Fruit fly (Drosophila melanogaster) whole organism, adult: ENCODE data around the gene CG14641.

ENCODE experiments used
- CG12768 ChIP-seq: fragments of 200-800 bp; sonication (Bioruptor generic); optimal IDR thresholded peaks from 2 replicates; lab custom pipeline; 2017; ENCODE audit warnings: missing biosample characterization, missing genetic modification characterization, mild to moderate bottlenecking, moderate library complexity, missing genetic modification reagents
- CG33017 ChIP-seq: fragments of 200-800 bp; sonication (Bioruptor generic); optimal IDR thresholded peaks from 2 replicates; lab custom pipeline; 2018; ENCODE audit warnings: missing biosample characterization, mild to moderate bottlenecking, missing genetic modification characterization, moderate library complexity
- bab1 ChIP-seq: fragments of 200-800 bp; sonication (Bioruptor generic); optimal IDR thresholded peaks from 3 replicates; lab custom pipeline; 2019; ENCODE audit warnings: missing biosample characterization, mild to moderate bottlenecking, missing genetic modification characterization, moderate library complexity
- toe ChIP-seq: fragments of 200-800 bp; sonication (Bioruptor generic); optimal IDR thresholded peaks from 2 replicates; lab custom pipeline; 2016; ENCODE audit warnings: missing biosample characterization, missing genetic modification characterization

DNA sequence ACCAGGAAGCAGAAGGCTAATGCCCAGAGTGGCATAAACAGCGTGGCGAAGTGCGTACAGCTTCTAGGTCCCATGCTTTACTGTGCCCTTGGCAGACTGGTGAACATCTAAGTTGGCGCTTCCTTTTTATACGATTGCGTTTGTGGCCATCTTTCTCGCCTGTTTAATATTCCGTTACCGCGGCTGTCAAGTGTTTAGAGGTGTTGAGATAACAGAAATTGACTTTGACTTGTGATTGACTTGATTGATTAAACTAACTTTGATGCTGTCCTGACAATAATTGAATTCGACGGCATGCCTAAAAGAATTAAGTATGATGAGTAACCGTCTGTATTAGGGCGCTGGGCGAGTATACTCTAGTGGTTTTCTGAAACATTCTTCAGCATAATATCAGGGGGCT lies 42.0 kb downstream of the CG14641 start, which contains the start of gene Dsk:
- TF ChIP-seq CG33017 (tag; lab: Kevin White, UChicago) (no peak), CG12768 (GFP tag; lab: Kevin White, UChicago) (no peak), bab1 (GFP tag; lab: Kevin White, UChicago) (no peak), toe (no peak)
